Fruit fly (Drosophila melanogaster): ENCODE data around the gene CG14085.

DNA sequence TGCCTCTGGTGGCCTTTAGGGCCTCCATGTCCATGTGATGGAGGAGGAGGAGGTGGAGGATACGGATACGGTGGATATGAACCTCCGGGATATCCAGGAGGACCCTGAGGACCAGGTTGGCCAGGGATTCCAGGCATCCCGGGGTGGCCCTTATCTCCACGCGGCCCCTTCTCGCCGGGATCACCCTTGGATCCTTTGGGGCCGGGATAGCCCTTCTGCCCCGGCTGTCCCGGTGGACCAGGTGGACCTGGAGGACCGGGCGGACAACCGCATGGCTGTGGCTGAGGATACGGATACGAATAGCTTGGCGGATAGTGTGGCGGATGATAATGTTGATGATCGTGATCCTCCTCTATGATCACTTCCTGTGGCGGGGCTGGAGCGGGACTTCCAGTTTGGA lies 11.1 kb downstream of the CG14085 start:
- TF ChIP-seq CG8478 (optimal IDR thresholded peaks at IDR 0.05) (no peak), CTCF (optimal IDR thresholded peaks at IDR 0.05) (no peak)
